Worm (Caenorhabditis elegans): ENCODE data around the gene Y71H2AM.29.

Y71H2AM.29 gene

ce11 chrIII:2811410-2811809 lies 21.2 kb upstream of the Y71H2AM.29 start (continued):
- TF ChIP-seq attf-6 (GFP tag; IDR thresholded peaks at IDR 0.05), result 0 out of 2 replicates have a peak, but pooled peaks have one; percentile 13
- no peak for TF ChIP-seq C06A6.2 (GFP tag; conservative IDR thresholded peaks at IDR 0.05)
- TF ChIP-seq B0261.1 (tag; optimal IDR thresholded peaks at IDR 0.05), result peak; percentile 4
- TF ChIP-seq D2030.7 (GFP tag; IDR thresholded peaks at IDR 0.05), result peak; percentile 42; the same call in 1 of the 2 replicates
- TF ChIP-seq Y95B8A.8 (GFP tag; IDR thresholded peaks at IDR 0.05), result no peak
- peak; percentile 49 for TF ChIP-seq nhr-27 (tag; optimal IDR thresholded peaks at IDR 0.05)
- no peak for TF ChIP-seq ztf-18 (tag; optimal IDR thresholded peaks at IDR 0.05)
- TF ChIP-seq cebp-1 (GFP tag; IDR thresholded peaks at IDR 0.05), result no peak
- peak; percentile 43 for TF ChIP-seq cebp-1 (tag; optimal IDR thresholded peaks at IDR 0.05)
- TF ChIP-seq mes-4 (tag; optimal IDR thresholded peaks at IDR 0.05), result peak; percentile 48
- TF ChIP-seq ceh-79 (tag; optimal IDR thresholded peaks at IDR 0.05), result peak; percentile 85
- TF ChIP-seq atf-7 (tag; optimal IDR thresholded peaks at IDR 0.05), result peak; percentile 57
- no peak for TF ChIP-seq K11D2.4 (GFP tag; IDR thresholded peaks at IDR 0.05)
- no peak for TF ChIP-seq F55B11.4 (tag; optimal IDR thresholded peaks at IDR 0.05; ENCODE audit: borderline replicate concordance, insufficient read depth)
- TF ChIP-seq lin-54 (GFP tag; optimal IDR thresholded peaks at IDR 0.05), result peak; percentile 21
- TF ChIP-seq chd-7 (tag; optimal IDR thresholded peaks at IDR 0.05), result peak; percentile 82
- peak; percentile 19 for TF ChIP-seq lsl-1 (GFP tag; optimal IDR thresholded peaks at IDR 0.05)
- TF ChIP-seq ceh-27 (GFP tag; optimal IDR thresholded peaks at IDR 0.05), result no peak
- TF ChIP-seq nhr-80 (tag; optimal IDR thresholded peaks at IDR 0.05), result no peak
- TF ChIP-seq sdz-38 (tag; optimal IDR thresholded peaks at IDR 0.05), result no peak
- no peak for TF ChIP-seq tbx-9 (tag; optimal IDR thresholded peaks at IDR 0.05; ENCODE audit: borderline replicate concordance)
- TF ChIP-seq F57C9.4 (tag; optimal IDR thresholded peaks at IDR 0.05), result peak; percentile 45
- TF ChIP-seq cebp-2 (GFP tag; IDR thresholded peaks at IDR 0.05), result no peak
- TF ChIP-seq unc-130 (GFP tag; optimal IDR thresholded peaks at IDR 0.05), result peak; percentile 39
- TF ChIP-seq ekl-4 (GFP tag; IDR thresholded peaks at IDR 0.05), result peak; percentile 56
- no peak for TF ChIP-seq let-607 (tag; optimal IDR thresholded peaks at IDR 0.05)
- peak in 1 of 3 experiments; percentile 27 for TF ChIP-seq lin-35 (GFP tag; optimal IDR thresholded peaks at IDR 0.05)
- TF ChIP-seq tbp1 (GFP tag; optimal IDR thresholded peaks at IDR 0.05), result no peak
- TF ChIP-seq bed-1 (GFP tag; IDR thresholded peaks at IDR 0.05), result no peak
- no peak for TF ChIP-seq ztf-6 (GFP tag; IDR thresholded peaks at IDR 0.05)
- peak; percentile 94 for TF ChIP-seq hrde-1 (tag; optimal IDR thresholded peaks at IDR 0.05; ENCODE audit: borderline replicate concordance)
- TF ChIP-seq ZK185.1 (tag; optimal IDR thresholded peaks at IDR 0.05; ENCODE audit: poor library complexity, severe bottlenecking), result peak; percentile 30
- TF ChIP-seq ets-4 (GFP tag; optimal IDR thresholded peaks at IDR 0.05), result no peak
- peak; percentile 65 for TF ChIP-seq mcd-1 (GFP tag; IDR thresholded peaks at IDR 0.05)
- TF ChIP-seq snpc-1.1 (tag; optimal IDR thresholded peaks at IDR 0.05; ENCODE audit: insufficient read depth), result no peak
- TF ChIP-seq lsy-27 (tag; optimal IDR thresholded peaks at IDR 0.05; ENCODE audit: borderline replicate concordance, insufficient read depth), result no peak
- no peak for TF ChIP-seq rpc-1 (optimal IDR thresholded peaks at IDR 0.05)
- TF ChIP-seq rpc-1 (tag; optimal IDR thresholded peaks at IDR 0.05), result no peak
- peak; percentile 38 for TF ChIP-seq madf-6 (GFP tag; IDR thresholded peaks at IDR 0.05)
- peak; percentile 19 for TF ChIP-seq T26A5.8 (tag; optimal IDR thresholded peaks at IDR 0.05)
- peak; percentile 24; the same call in 1 of the 2 replicates for TF ChIP-seq nfyb-1 (GFP tag; IDR thresholded peaks at IDR 0.05)
- TF ChIP-seq F22D6.2 (tag; optimal IDR thresholded peaks at IDR 0.05), result no peak
- no peak for TF ChIP-seq bed-2 (GFP tag; IDR thresholded peaks at IDR 0.05)
- no peak for TF ChIP-seq aptf-2 (GFP tag; conservative IDR thresholded peaks at IDR 0.05)
- TF ChIP-seq ztf-3 (GFP tag; optimal IDR thresholded peaks at IDR 0.05), result no peak
- no peak for TF ChIP-seq nhr-179 (tag; optimal IDR thresholded peaks at IDR 0.05)
- TF ChIP-seq nfya-2 (GFP tag; IDR thresholded peaks at IDR 0.05), result no peak
- no peak for TF ChIP-seq dox-1 (GFP tag; IDR thresholded peaks at IDR 0.05)
- no peak for TF ChIP-seq F57A8.1 (GFP tag; optimal IDR thresholded peaks at IDR 0.05)
